Worm (Caenorhabditis elegans) whole organism, L4 larva: ENCODE measurements around the gene srj-22.
A peak's percentile ranks its signal among the peaks of the same experiment; 100 is the strongest.

ENCODE experiments used
- D1046.2 ChIP-seq: fragments of 200-800 bp; sonication (Bioruptor generic); IDR thresholded peaks from 2 replicates; pipeline ENCODE4 v1.3.6; 2022; ENCODE audit warnings: missing genetic modification characterization, missing compliant biosample characterization
- Y5F2A.4 ChIP-seq: fragments of 200-800 bp; sonication (Bioruptor generic); optimal IDR thresholded peaks from 2 replicates; lab custom pipeline; 2018; ENCODE audit warnings: mild to moderate bottlenecking, missing genetic modification characterization, missing compliant biosample characterization
- ZK337.2 ChIP-seq: fragments of 200-800 bp; sonication (Bioruptor generic); IDR thresholded peaks from 2 replicates; pipeline ENCODE4 v1.3.6; 2022; ENCODE audit warnings: missing genetic modification reagents, missing genetic modification characterization, missing compliant biosample characterization
- ceh-32 ChIP-seq: sonication (generic microtip); optimal IDR thresholded peaks from 2 replicates; lab custom pipeline; 2016; ENCODE audit warnings: mild to moderate bottlenecking, missing genetic modification characterization, missing compliant biosample characterization; ENCODE audit not compliant: poor library complexity
- ces-1 ChIP-seq: fragments of 150-350 bp; sonication (generic microtip); optimal IDR thresholded peaks from 4 replicates; lab custom pipeline; 2014; ENCODE audit warnings: missing biosample characterization, missing genetic modification reagents, missing genetic modification characterization
- daf-16 ChIP-seq, 3 experiments: sonication (generic microtip); optimal IDR thresholded peaks; 2 replicates each; lab custom pipeline; 2016 to 2017; ENCODE audit warnings: missing genetic modification characterization in 3 of 3, missing genetic modification reagents in 3 of 3, mild to moderate bottlenecking in 2 of 3, missing compliant biosample characterization in 2 of 3, missing biosample characterization in 1 of 3, moderate library complexity in 1 of 3
- daf-19 ChIP-seq: fragments of 200-800 bp; sonication (Bioruptor generic); conservative IDR thresholded peaks from 2 replicates; pipeline ENCODE4 v1.3.6; 2022; ENCODE audit warnings: missing genetic modification characterization, missing compliant biosample characterization
- dmd-8 ChIP-seq: fragments of 200-800 bp; sonication (Bioruptor generic); IDR thresholded peaks from 2 replicates; pipeline ENCODE4 v1.3.6; 2022; ENCODE audit warnings: missing genetic modification characterization, missing compliant biosample characterization
- dpl-1 ChIP-seq: fragments of 150-350 bp; optimal IDR thresholded peaks from 2 replicates; lab custom pipeline; 2014; ENCODE audit warnings: missing biosample characterization, missing genetic modification reagents, missing genetic modification characterization
- dve-1 ChIP-seq: sonication (generic microtip); optimal IDR thresholded peaks from 2 replicates; lab custom pipeline; 2017; ENCODE audit warnings: antibody characterized with exemption, mild to moderate bottlenecking, missing genetic modification characterization, missing compliant biosample characterization; ENCODE audit not compliant: insufficient read depth
- fos-1 ChIP-seq: fragments of 150-350 bp; optimal IDR thresholded peaks from 2 replicates; lab custom pipeline; 2014; ENCODE audit warnings: missing biosample characterization, missing genetic modification characterization
- gei-8 ChIP-seq: fragments of 200-800 bp; sonication (Bioruptor generic); optimal IDR thresholded peaks from 2 replicates; lab custom pipeline; 2018; ENCODE audit warnings: mild to moderate bottlenecking, missing genetic modification characterization, missing compliant biosample characterization
- hlh-30 ChIP-seq: sonication (generic microtip); optimal IDR thresholded peaks from 2 replicates; lab custom pipeline; 2017; ENCODE audit warnings: antibody characterized with exemption, mild to moderate bottlenecking, missing genetic modification characterization, missing compliant biosample characterization; ENCODE audit not compliant: insufficient read depth
- jun-1 ChIP-seq: fragments of 150-350 bp; optimal IDR thresholded peaks from 2 replicates; lab custom pipeline; 2014; ENCODE audit warnings: missing biosample characterization, missing genetic modification reagents, missing genetic modification characterization
- lim-7 ChIP-seq: fragments of 200-800 bp; sonication (Bioruptor generic); IDR thresholded peaks from 2 replicates; pipeline ENCODE4 v1.3.6; 2022; ENCODE audit warnings: missing genetic modification characterization, missing compliant biosample characterization
- lin-1 ChIP-seq: fragments of 200-800 bp; sonication (Bioruptor generic); IDR thresholded peaks from 2 replicates; pipeline ENCODE4 v1.3.6; 2022; ENCODE audit warnings: missing genetic modification reagents, missing genetic modification characterization, missing compliant biosample characterization
- lin-13 ChIP-seq: fragments of 150-350 bp; optimal IDR thresholded peaks from 2 replicates; lab custom pipeline; 2014; ENCODE audit warnings: missing biosample characterization, missing genetic modification reagents, missing genetic modification characterization
- lin-15B ChIP-seq: fragments of 150-350 bp; sonication (generic microtip); optimal IDR thresholded peaks from 3 replicates; lab custom pipeline; 2014; ENCODE audit warnings: missing biosample characterization, missing genetic modification characterization
- lin-38 ChIP-seq: fragments of 200-800 bp; sonication (Bioruptor generic); IDR thresholded peaks from 2 replicates; pipeline ENCODE4 v1.3.6; 2022; ENCODE audit warnings: missing genetic modification reagents, missing genetic modification characterization, missing compliant biosample characterization
- lir-3 ChIP-seq: sonication (generic microtip); optimal IDR thresholded peaks from 2 replicates; lab custom pipeline; 2016; ENCODE audit warnings: mild to moderate bottlenecking, missing genetic modification characterization, missing compliant biosample characterization
- lsy-2 ChIP-seq, 2 experiments: fragments of 150-350 bp in 1 of 2; sonication (generic microtip) in 1 of 2; optimal IDR thresholded peaks; 2 replicates each; lab custom pipeline; 2014 to 2017; ENCODE audit warnings: missing biosample characterization in 2 of 2, missing genetic modification characterization in 2 of 2
- madf-5 ChIP-seq, 2 experiments: fragments of 200-800 bp; sonication (Bioruptor generic); IDR thresholded peaks; 2 replicates each; pipeline ENCODE4 v1.3.6; 2022; ENCODE audit warnings: missing compliant biosample characterization in 2 of 2, missing genetic modification characterization in 2 of 2
- madf-9 ChIP-seq: fragments of 200-800 bp; sonication (Bioruptor generic); conservative IDR thresholded peaks from 2 replicates; pipeline ENCODE4 v1.3.6; 2022; ENCODE audit warnings: missing genetic modification reagents, missing genetic modification characterization, missing compliant biosample characterization
- mdl-1 ChIP-seq, 2 experiments: fragments of 150-350 bp in 1 of 2; sonication (generic microtip) in 1 of 2; optimal IDR thresholded peaks; 2 replicates each; lab custom pipeline; 2014 to 2017; ENCODE audit warnings: missing biosample characterization in 2 of 2, missing genetic modification characterization in 2 of 2
- nhr-10 ChIP-seq: fragments of 150-350 bp; optimal IDR thresholded peaks from 2 replicates; lab custom pipeline; 2014; ENCODE audit warnings: missing biosample characterization, missing genetic modification characterization
- nhr-102 ChIP-seq: sonication (generic microtip); optimal IDR thresholded peaks from 2 replicates; lab custom pipeline; 2016; ENCODE audit warnings: mild to moderate bottlenecking, missing genetic modification characterization, moderate library complexity, missing compliant biosample characterization
- nhr-237 ChIP-seq: sonication (generic microtip); optimal IDR thresholded peaks from 2 replicates; lab custom pipeline; 2017; ENCODE audit warnings: missing biosample characterization, missing genetic modification characterization
- nhr-28 ChIP-seq: fragments of 150-350 bp; optimal IDR thresholded peaks from 2 replicates; lab custom pipeline; 2014; ENCODE audit warnings: missing biosample characterization, missing genetic modification characterization
- nhr-41 ChIP-seq: fragments of 200-800 bp; sonication (Bioruptor generic); IDR thresholded peaks from 2 replicates; pipeline ENCODE4 v1.3.6; 2022; ENCODE audit warnings: missing genetic modification reagents, missing genetic modification characterization, missing compliant biosample characterization
- nhr-42 ChIP-seq: fragments of 200-800 bp; sonication (Bioruptor generic); IDR thresholded peaks from 2 replicates; pipeline ENCODE4 v1.3.6; 2022; ENCODE audit warnings: missing genetic modification characterization, missing compliant biosample characterization
- nhr-48 ChIP-seq: sonication (generic microtip); optimal IDR thresholded peaks from 2 replicates; lab custom pipeline; 2016; ENCODE audit warnings: mild to moderate bottlenecking, missing genetic modification characterization, missing compliant biosample characterization
- nhr-6 ChIP-seq: fragments of 150-350 bp; optimal IDR thresholded peaks from 2 replicates; lab custom pipeline; 2014; ENCODE audit warnings: missing biosample characterization, missing genetic modification characterization
- pqm-1 ChIP-seq: sonication (generic microtip); optimal IDR thresholded peaks from 2 replicates; lab custom pipeline; 2017; ENCODE audit warnings: missing biosample characterization, missing genetic modification characterization
- rbr-2 ChIP-seq: sonication (generic microtip); optimal IDR thresholded peaks from 2 replicates; lab custom pipeline; 2016; ENCODE audit warnings: missing genotype, missing genetic modification characterization, missing compliant biosample characterization
- sdz-12 ChIP-seq: fragments of 200-800 bp; sonication (Bioruptor generic); optimal IDR thresholded peaks from 2 replicates; lab custom pipeline; 2018; ENCODE audit warnings: mild to moderate bottlenecking, missing genetic modification characterization, missing compliant biosample characterization
- snpc-1.2 ChIP-seq: fragments of 200-800 bp; sonication (Bioruptor generic); IDR thresholded peaks from 2 replicates; pipeline ENCODE4 v1.3.6; 2022; ENCODE audit warnings: missing genetic modification reagents, missing genetic modification characterization, missing compliant biosample characterization
- snpc-4 ChIP-seq: fragments of 150-350 bp; optimal IDR thresholded peaks from 2 replicates; lab custom pipeline; 2014; ENCODE audit warnings: missing biosample characterization, missing genetic modification characterization
- spr-3 ChIP-seq: fragments of 200-800 bp; sonication (Bioruptor generic); optimal IDR thresholded peaks from 2 replicates; lab custom pipeline; 2018; ENCODE audit warnings: mild to moderate bottlenecking, missing genetic modification characterization, missing compliant biosample characterization
- tag-97 ChIP-seq: fragments of 200-800 bp; sonication (Bioruptor generic); IDR thresholded peaks from 2 replicates; pipeline ENCODE4 v1.3.6; 2022; ENCODE audit warnings: missing genetic modification characterization, missing compliant biosample characterization
- unc-62 ChIP-seq, 3 experiments: fragments of 150-350 bp in 1 of 3; sonication (generic microtip); optimal IDR thresholded peaks in 2 of 3; peaks in 1 of 3; 1 replicate in 1 of 3; 2 replicates in 2 of 3; lab custom pipeline; 2014 to 2017; ENCODE audit warnings: missing biosample characterization in 3 of 3, missing genetic modification characterization in 3 of 3, missing genetic modification reagents in 3 of 3, missing genotype in 1 of 3
- vab-7 ChIP-seq: fragments of 200-800 bp; sonication (Bioruptor generic); IDR thresholded peaks from 2 replicates; pipeline ENCODE4 v1.3.6; 2022; ENCODE audit warnings: missing genetic modification reagents, missing genetic modification characterization, missing compliant biosample characterization

srj-22 gene

DNA sequence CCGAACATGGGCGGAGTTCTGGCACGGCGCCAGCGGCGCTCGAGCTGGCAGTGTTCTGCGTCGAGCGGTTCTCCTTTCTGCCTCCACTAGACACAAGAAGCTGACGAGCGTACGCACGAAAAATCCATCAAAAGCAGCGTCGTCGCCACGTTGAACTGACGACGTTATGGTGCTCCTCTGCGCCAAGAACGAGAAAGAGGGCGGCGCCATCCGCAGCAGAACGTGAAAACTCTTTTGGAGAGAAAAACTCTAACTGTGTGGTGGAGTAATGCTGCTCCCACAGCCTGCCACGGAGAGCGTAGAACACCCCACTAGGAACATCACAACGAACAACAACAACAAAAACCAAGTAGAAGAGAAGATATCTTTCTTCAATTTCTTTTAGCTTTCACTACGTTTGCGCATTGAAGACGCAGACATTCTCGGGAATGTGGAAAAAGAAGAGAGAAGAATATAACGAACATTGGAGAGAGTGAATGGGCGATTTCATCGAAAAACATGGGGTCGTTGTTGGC is 21.6 kb downstream of the srj-22 start (continued):
- no peak for TF ChIP-seq ZK337.2 (GFP tag; lab: Robert Waterston, UW)
- no peak for TF ChIP-seq lin-13 (GFP tag; lab: Kevin White, UChicago)
- TF ChIP-seq ceh-32 = no peak
- TF ChIP-seq nhr-48 = no peak
- TF ChIP-seq pqm-1 = no peak
- no peak for TF ChIP-seq nhr-237 (tag; lab: Kevin White, UChicago)
- TF ChIP-seq daf-19 (GFP tag; lab: Robert Waterston, UW) = no peak
- no peak for TF ChIP-seq fos-1

DNA sequence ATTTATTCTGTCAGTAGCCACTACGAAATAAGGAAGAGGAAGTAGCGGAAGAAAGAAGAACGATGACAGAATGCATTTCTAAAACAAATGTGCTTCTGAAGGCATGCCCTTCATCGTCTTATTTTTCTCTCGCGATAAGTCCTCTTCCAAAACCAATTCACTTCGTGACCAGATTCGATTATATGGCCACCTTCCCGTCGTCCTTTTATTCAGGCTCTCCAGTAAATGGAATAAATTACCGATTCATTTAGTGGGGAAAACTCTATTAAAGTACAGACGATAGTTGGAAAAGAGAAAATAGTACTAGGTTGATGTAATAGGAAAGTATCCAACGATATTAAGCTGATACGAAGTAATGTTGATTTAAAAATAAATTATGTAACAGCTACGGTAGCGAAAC is 22.2 kb downstream of the srj-22 start:
- no peak for TF ChIP-seq tag-97
- peak; percentile 86 for TF ChIP-seq ces-1 (GFP tag; lab: Kevin White, UChicago)

DNA sequence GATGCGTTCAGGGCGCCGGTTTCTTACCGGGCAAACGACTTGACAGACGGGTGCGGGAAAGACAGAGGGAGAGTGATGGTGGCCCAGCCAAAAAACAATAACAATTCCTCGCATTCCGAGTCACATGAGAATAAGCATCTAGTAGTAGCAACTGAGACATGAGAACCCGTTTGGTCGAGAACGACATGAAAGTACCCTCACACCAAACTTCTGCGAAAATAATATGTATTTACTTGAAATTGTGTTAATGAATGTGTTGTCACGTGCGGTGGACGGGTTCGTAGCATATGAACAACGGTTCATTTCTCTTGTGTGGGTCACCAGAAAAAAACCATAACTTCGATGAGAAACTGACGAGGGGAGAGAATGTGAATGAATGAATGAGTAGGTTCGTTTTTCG is 22.7 kb downstream of the srj-22 start:
- peak; percentile 6 for TF ChIP-seq dve-1 (tag; lab: Kevin White, UChicago)
- no peak for TF ChIP-seq D1046.2
- TF ChIP-seq lin-15B (tag; lab: Kevin White, UChicago) = no peak
- TF ChIP-seq sdz-12 (GFP tag; lab: Kevin White, UChicago) = no peak
- TF ChIP-seq lin-1 (GFP tag; lab: Robert Waterston, UW) = no peak
- TF ChIP-seq fos-1 = no peak
- TF ChIP-seq nhr-41 (GFP tag; lab: Robert Waterston, UW) = no peak
- TF ChIP-seq dpl-1 (GFP tag; lab: Kevin White, UChicago) = no peak
- no peak for TF ChIP-seq madf-9
- TF ChIP-seq Y5F2A.4 = no peak
- no peak for TF ChIP-seq gei-8 (GFP tag; lab: Kevin White, UChicago)
- no peak for TF ChIP-seq spr-3
- TF ChIP-seq mdl-1 (tag; optimal IDR thresholded peaks at IDR 0.05; lab: Kevin White, UChicago) = peak in 1 of 2 experiments; percentile 49
- no peak for TF ChIP-seq daf-16 (GFP tag; optimal IDR thresholded peaks at IDR 0.05; lab: Kevin White, UChicago)
- no peak for TF ChIP-seq daf-16 (tag; optimal IDR thresholded peaks at IDR 0.05; lab: Kevin White, UChicago)
- TF ChIP-seq nhr-6 (tag; lab: Kevin White, UChicago) = no peak
- no peak for TF ChIP-seq nhr-42
- no peak for TF ChIP-seq dmd-8 (GFP tag; lab: Robert Waterston, UW)
- no peak for TF ChIP-seq vab-7 (GFP tag; lab: Robert Waterston, UW)
- TF ChIP-seq snpc-4 (tag; lab: Kevin White, UChicago) = no peak
- TF ChIP-seq jun-1 (tag; lab: Kevin White, UChicago) = no peak
- TF ChIP-seq lim-7 = no peak
- no peak for TF ChIP-seq snpc-1.2 (GFP tag; lab: Robert Waterston, UW)
- no peak for TF ChIP-seq lin-38 (GFP tag; lab: Robert Waterston, UW)
- peak; percentile 65 for TF ChIP-seq hlh-30 (tag; lab: Kevin White, UChicago)
- peak in 1 of 2 experiments; percentile 26 for TF ChIP-seq unc-62 (GFP tag; optimal IDR thresholded peaks at IDR 0.05 in 1 of 2; lab: Kevin White, UChicago)
- no peak for TF ChIP-seq unc-62 (tag; optimal IDR thresholded peaks at IDR 0.05; lab: Kevin White, UChicago)
- TF ChIP-seq lsy-2 (tag; optimal IDR thresholded peaks at IDR 0.05; lab: Kevin White, UChicago) = no peak
- no peak for TF ChIP-seq rbr-2 (tag; lab: Kevin White, UChicago)
- no peak for TF ChIP-seq nhr-10 (tag; lab: Kevin White, UChicago)
- no peak for TF ChIP-seq madf-5 (GFP tag; IDR thresholded peaks at IDR 0.05; lab: Robert Waterston, UW)
- TF ChIP-seq nhr-28 = peak; percentile 4
- TF ChIP-seq nhr-102 (tag; lab: Kevin White, UChicago) = no peak
- no peak for TF ChIP-seq lir-3 (tag; lab: Kevin White, UChicago)
